Worm (Caenorhabditis elegans) whole organism, L4 larva: Measurements from ENCODE around the gene imb-2.

Experiments used
- F44E2.7 ChIP-seq: fragments of 200-800 bp; sonication (Bioruptor generic); IDR thresholded peaks from 2 replicates; pipeline ENCODE4 v2.1.2; 2022; ENCODE audit warnings: missing genetic modification characterization, missing compliant biosample characterization
- T26A8.4 ChIP-seq: fragments of 200-800 bp; sonication (Bioruptor generic); IDR thresholded peaks from 2 replicates; pipeline ENCODE4 v1.3.6; 2022; ENCODE audit warnings: missing genetic modification characterization, missing compliant biosample characterization
- nhr-77 ChIP-seq: fragments of 150-350 bp; optimal IDR thresholded peaks from 2 replicates; lab custom pipeline; 2014; ENCODE audit warnings: missing biosample characterization, missing genetic modification characterization
- zip-11 ChIP-seq: fragments of 200-800 bp; sonication (Bioruptor generic); IDR thresholded peaks from 2 replicates; pipeline ENCODE4 v1.3.6; 2022; ENCODE audit warnings: missing genetic modification characterization, missing compliant biosample characterization

- TF ChIP-seq F44E2.7 (GFP tag; lab: Robert Waterston, UW), result no peak
- TF ChIP-seq nhr-77, result peak; percentile 68
- peak; percentile 95 for TF ChIP-seq T26A8.4 (GFP tag; lab: Robert Waterston, UW)
- TF ChIP-seq zip-11 (GFP tag; lab: Robert Waterston, UW), result 0 out of 2 replicates have a peak, but pooled peaks have one; percentile 5
Measured at ce11 chrII:14407332-14408270, 42.1 kb downstream of the imb-2 start.
